Worm (Caenorhabditis elegans): ENCODE data around the gene F54D12.7.
A peak's percentile ranks its signal among the peaks of the same experiment; 100 is the strongest.

Gene F54D12.7

ce11 chrII:1412359-1412907 is 27.3 kb upstream of the F54D12.7 start, which contains the start of gene alkb-1:
Gene alkb-1 (plus strand): TSS chrII:1412409.
- TF ChIP-seq nhr-19 (GFP tag; conservative IDR thresholded peaks at IDR 0.05) = no peak
- TF ChIP-seq egl-27 (tag; optimal IDR thresholded peaks at IDR 0.05) = no peak
- TF ChIP-seq ets-5 (GFP tag; IDR thresholded peaks at IDR 0.05) = no peak
- no peak for TF ChIP-seq fkh-8 (tag; optimal IDR thresholded peaks at IDR 0.05)

- no peak for TF ChIP-seq sptf-1 (tag; optimal IDR thresholded peaks at IDR 0.05)
- TF ChIP-seq ztf-11 (tag; optimal IDR thresholded peaks at IDR 0.05) = no peak
- TF ChIP-seq aly-2 (tag; optimal IDR thresholded peaks at IDR 0.05) = no peak
- no peak for TF ChIP-seq alr-1 (tag; optimal IDR thresholded peaks at IDR 0.05; ENCODE audit: borderline replicate concordance)
- no peak for TF ChIP-seq mab-9 (GFP tag; IDR thresholded peaks at IDR 0.05)
- no peak for TF ChIP-seq ztf-4 (tag; optimal IDR thresholded peaks at IDR 0.05)
- TF ChIP-seq sox-4 (tag; optimal IDR thresholded peaks at IDR 0.05) = no peak
- no peak for TF ChIP-seq egl-13 (tag; optimal IDR thresholded peaks at IDR 0.05)
- no peak for TF ChIP-seq rnt-1 (tag; optimal IDR thresholded peaks at IDR 0.05)
- no peak for TF ChIP-seq C34B4.2 (tag; optimal IDR thresholded peaks at IDR 0.05)
- no peak for TF ChIP-seq unc-86 (tag; optimal IDR thresholded peaks at IDR 0.05)
- TF ChIP-seq nhr-77 (tag; optimal IDR thresholded peaks at IDR 0.05) = no peak
- TF ChIP-seq ceh-8 (GFP tag; optimal IDR thresholded peaks at IDR 0.05) = no peak
Observed at ce11 chrII:1411372-1411771, 26.2 kb upstream of the F54D12.7 start, which contains the start of gene Y51H7C.9. Gene Y51H7C.9 (minus strand): TSS chrII:1411472.

ce11 chrII:1403056-1403455 is 17.9 kb upstream of the F54D12.7 start, which contains the start of the genes Y51H7C.41 and cogc-4:
Gene Y51H7C.41 (plus strand): TSS chrII:1403321.
Gene cogc-4 (plus strand): TSS chrII:1403441.
- TF ChIP-seq ceh-90 (tag; optimal IDR thresholded peaks at IDR 0.05) (no peak), efl-1 (optimal IDR thresholded peaks at IDR 0.05) (no peak), efl-1 (GFP tag; optimal IDR thresholded peaks at IDR 0.05 in 1 of 2) (peak in 1 of 2 experiments; percentile 90), dpl-1 (GFP tag; optimal IDR thresholded peaks at IDR 0.05) (peak in 1 of 3 experiments; percentile 19), hpl-2 (GFP tag; optimal IDR thresholded peaks at IDR 0.05) (no peak), xbp-1 (tag; optimal IDR thresholded peaks at IDR 0.05) (no peak), nhr-90 (tag; optimal IDR thresholded peaks at IDR 0.05; ENCODE audit: poor library complexity) (no peak), mdl-1 (tag; optimal IDR thresholded peaks at IDR 0.05) (no peak), irx-1 (tag; optimal IDR thresholded peaks at IDR 0.05) (no peak)

DNA sequence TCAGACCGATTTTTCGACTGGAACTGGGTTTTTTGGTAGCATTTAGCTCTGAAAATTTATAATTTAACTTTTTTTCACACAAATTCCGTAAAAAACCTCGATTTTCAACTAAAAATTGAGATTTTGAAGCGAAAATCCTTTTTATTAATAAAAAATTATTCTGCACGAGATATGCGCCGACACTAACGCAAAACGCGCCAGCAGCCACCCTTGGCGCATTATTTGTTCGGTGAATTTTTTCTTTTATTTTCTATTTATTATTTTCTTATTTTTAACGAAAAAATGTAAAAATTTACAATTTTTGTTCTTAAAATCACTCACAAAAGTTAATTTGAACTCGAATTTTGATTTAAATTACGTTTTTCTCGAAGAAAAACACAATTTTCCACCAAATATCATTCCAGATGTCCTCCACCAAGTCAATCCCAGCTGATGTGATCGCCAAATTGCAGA is 17.0 kb upstream of the F54D12.7 start, which contains the start of gene Y51H7C.7:
Gene Y51H7C.7, plus strand, starts transcription at position 403 of the 453 bp plus-strand sequence.
- TF ChIP-seq irx-1 (tag; optimal IDR thresholded peaks at IDR 0.05) = peak; percentile 81
- TF ChIP-seq skn-1 (tag; optimal IDR thresholded peaks at IDR 0.05) = peak; percentile 61
- peak; percentile 66 for TF ChIP-seq unc-86 (tag; optimal IDR thresholded peaks at IDR 0.05)
- peak; percentile 58 for TF ChIP-seq snpc-4 (tag; optimal IDR thresholded peaks at IDR 0.05)
- TF ChIP-seq lsy-2 (tag; optimal IDR thresholded peaks at IDR 0.05) = peak in 1 of 2 experiments; percentile 84
- peak; percentile 74 for TF ChIP-seq tbx-2 (tag; optimal IDR thresholded peaks at IDR 0.05)
- TF ChIP-seq nhr-20 (tag; optimal IDR thresholded peaks at IDR 0.05) = peak; percentile 68
- TF ChIP-seq nhr-90 (tag; optimal IDR thresholded peaks at IDR 0.05; ENCODE audit: poor library complexity) = peak; percentile 74
- TF ChIP-seq isw-1 (GFP tag; IDR thresholded peaks at IDR 0.05) = peak; percentile 56
- peak; percentile 71 for TF ChIP-seq swsn-7 (tag; optimal IDR thresholded peaks at IDR 0.05)
- peak; percentile 45 for TF ChIP-seq lin-15B (tag; optimal IDR thresholded peaks at IDR 0.05)
- peak; percentile 7 for TF ChIP-seq fkh-4 (tag; optimal IDR thresholded peaks at IDR 0.05; ENCODE audit: borderline replicate concordance)
- no peak for TF ChIP-seq Y116A8C.19 (tag; optimal IDR thresholded peaks at IDR 0.05; ENCODE audit: borderline replicate concordance)
- peak in 1 of 2 experiments; percentile 31 for TF ChIP-seq mdl-1 (tag; optimal IDR thresholded peaks at IDR 0.05)
- TF ChIP-seq dpl-1 (GFP tag; optimal IDR thresholded peaks at IDR 0.05) = peak; percentile 56 to 76 (median 74)
- peak; percentile 24 for TF ChIP-seq fkh-8 (tag; optimal IDR thresholded peaks at IDR 0.05)
- peak; percentile 27 for TF ChIP-seq C16A3.4 (tag; optimal IDR thresholded peaks at IDR 0.05)
- peak; percentile 25 for TF ChIP-seq elt-2 (tag; optimal IDR thresholded peaks at IDR 0.05)
- peak; percentile 76 for TF ChIP-seq dsc-1 (tag; optimal IDR thresholded peaks at IDR 0.05)
- peak; percentile 58 for TF ChIP-seq unc-130 (tag; optimal IDR thresholded peaks at IDR 0.05)
- peak; percentile 10 for TF ChIP-seq sox-4 (tag; optimal IDR thresholded peaks at IDR 0.05)
- TF ChIP-seq fos-1 (tag; optimal IDR thresholded peaks at IDR 0.05) = peak; percentile 22
- peak; percentile 47 to 68 for TF ChIP-seq efl-1 (optimal IDR thresholded peaks at IDR 0.05)
- TF ChIP-seq efl-1 (GFP tag; optimal IDR thresholded peaks at IDR 0.05 in 1 of 2) = peak; percentile 76 to 97
- peak; percentile 72 to 90 (median 72) for TF ChIP-seq ceh-82 (tag; optimal IDR thresholded peaks at IDR 0.05)
- TF ChIP-seq sup-37 (GFP tag; optimal IDR thresholded peaks at IDR 0.05) = no peak
- TF ChIP-seq snu-23 (GFP tag; optimal IDR thresholded peaks at IDR 0.05) = peak; percentile 74
- no peak for TF ChIP-seq hlh-4 (tag; optimal IDR thresholded peaks at IDR 0.05)
- peak; percentile 69 for TF ChIP-seq xbp-1 (tag; optimal IDR thresholded peaks at IDR 0.05)
